Fruit fly (Drosophila melanogaster): ENCODE results near the gene CG17219.

Gene CG17219

DNA sequence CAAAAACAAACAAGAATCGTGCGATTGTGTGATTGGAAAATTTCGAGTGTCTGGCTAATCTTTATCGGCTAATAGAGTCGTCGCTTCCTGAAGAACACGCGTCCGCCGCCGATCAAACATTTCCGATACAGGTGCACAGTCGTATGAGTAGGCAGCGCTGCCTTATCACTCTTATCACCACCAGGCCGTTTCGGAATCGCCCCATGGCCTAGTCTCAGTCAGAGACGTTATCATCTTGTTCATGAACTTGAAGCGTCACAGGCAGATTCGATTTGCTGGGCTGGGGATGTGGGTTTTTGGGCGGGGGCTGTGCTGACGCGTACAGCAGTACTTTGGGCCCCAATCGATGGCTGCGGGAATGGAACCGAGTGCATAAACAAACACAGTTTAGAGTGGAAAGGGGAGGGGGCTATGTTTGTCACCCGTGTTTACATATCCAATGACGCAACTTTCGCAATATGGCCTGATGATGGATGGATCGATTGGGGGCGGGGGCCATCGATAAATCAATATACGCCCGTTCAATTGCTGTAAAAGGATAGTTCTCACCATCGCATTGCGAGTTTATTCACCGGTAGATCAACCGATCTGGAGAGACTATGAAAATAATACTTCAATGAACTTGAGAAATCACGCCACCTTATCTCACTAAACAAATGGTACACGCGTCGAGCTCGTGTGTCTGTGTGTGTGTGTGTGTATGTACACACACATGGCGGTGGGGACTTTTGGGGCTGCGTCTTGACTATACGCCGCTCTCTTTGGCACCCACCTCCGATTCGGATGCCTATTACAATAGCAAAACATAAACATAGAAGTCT lies 29.1 kb downstream of the CG17219 start (continued):
- TF ChIP-seq sd (tag; optimal IDR thresholded peaks at IDR 0.05) (peak; percentile 75), CG4820 (GFP tag; optimal IDR thresholded peaks at IDR 0.05) (no peak), Atf6 (GFP tag; IDR thresholded peaks at IDR 0.05) (no peak), hb (GFP tag; IDR thresholded peaks at IDR 0.05; ENCODE audit: partially characterized antibody) (no peak), sim (GFP tag; IDR thresholded peaks at IDR 0.05) (no peak), CG12236 (GFP tag; optimal IDR thresholded peaks at IDR 0.05) (no peak), Dek (tag; optimal IDR thresholded peaks at IDR 0.05) (peak; percentile 16), CG30431 (GFP tag; optimal IDR thresholded peaks at IDR 0.05) (no peak), CG7357 (GFP tag; IDR thresholded peaks at IDR 0.05) (no peak), zfh2 (GFP tag; optimal IDR thresholded peaks at IDR 0.05) (no peak), Ets97D (GFP tag; optimal IDR thresholded peaks at IDR 0.05) (no peak), CG15601 (tag; optimal IDR thresholded peaks at IDR 0.05) (no peak), dmrt11E (tag; optimal IDR thresholded peaks at IDR 0.05) (no peak), ftz-f1 (GFP tag; optimal IDR thresholded peaks at IDR 0.05) (peak; percentile 78), sr (GFP tag; IDR thresholded peaks at IDR 0.05) (no peak), nerfin-2 (GFP tag; IDR thresholded peaks at IDR 0.05; ENCODE audit: partially characterized antibody) (no peak), Hr3 (GFP tag; optimal IDR thresholded peaks at IDR 0.05) (no peak), insv (GFP tag; optimal IDR thresholded peaks at IDR 0.05) (no peak), corto (GFP tag; optimal IDR thresholded peaks at IDR 0.05) (no peak), CG6765 (GFP tag; optimal IDR thresholded peaks at IDR 0.05) (no peak), CG33213 (GFP tag; optimal IDR thresholded peaks at IDR 0.05) (no peak), CG9437 (GFP tag; optimal IDR thresholded peaks at IDR 0.05) (no peak), CG15696 (tag; optimal IDR thresholded peaks at IDR 0.05) (peak; percentile 2), Hr51 (GFP tag; optimal IDR thresholded peaks at IDR 0.05) (no peak), nau (GFP tag; optimal IDR thresholded peaks at IDR 0.05) (no peak), CG13123 (GFP tag; optimal IDR thresholded peaks at IDR 0.05) (no peak), Atf-2 (GFP tag; optimal IDR thresholded peaks at IDR 0.05) (no peak), ems (GFP tag; optimal IDR thresholded peaks at IDR 0.05) (no peak), lov (optimal IDR thresholded peaks at IDR 0.05) (no peak), lov (GFP tag; IDR thresholded peaks at IDR 0.05) (no peak), D (optimal IDR thresholded peaks at IDR 0.05) (no peak), D (GFP tag; optimal IDR thresholded peaks at IDR 0.05) (peak; percentile 0), Camta (GFP tag; optimal IDR thresholded peaks at IDR 0.05) (no peak), CG12219 (GFP tag; optimal IDR thresholded peaks at IDR 0.05) (no peak), CHES-1-like (GFP tag; optimal IDR thresholded peaks at IDR 0.05) (no peak), CG3163 (GFP tag; optimal IDR thresholded peaks at IDR 0.05) (no peak), ab (GFP tag; optimal IDR thresholded peaks at IDR 0.05) (no peak), CG11093 (GFP tag; IDR thresholded peaks at IDR 0.05) (no peak), CG4730 (GFP tag; IDR thresholded peaks at IDR 0.05) (no peak), CG31441 (GFP tag; IDR thresholded peaks at IDR 0.05) (no peak), CG1602 (GFP tag; optimal IDR thresholded peaks at IDR 0.05) (no peak), HHEX (GFP tag; optimal IDR thresholded peaks at IDR 0.05) (peak; percentile 33), mirr (GFP tag; optimal IDR thresholded peaks at IDR 0.05) (peak; percentile 94), twi (tag; optimal IDR thresholded peaks at IDR 0.05) (no peak), Hr78 (GFP tag; optimal IDR thresholded peaks at IDR 0.05) (peak in 1 of 2 experiments; percentile 40), tx (GFP tag; optimal IDR thresholded peaks at IDR 0.05) (no peak), CG30403 (GFP tag; optimal IDR thresholded peaks at IDR 0.05) (no peak), fru (optimal IDR thresholded peaks at IDR 0.05) (no peak), CG8359 (GFP tag; optimal IDR thresholded peaks at IDR 0.05; ENCODE audit: borderline replicate concordance) (no peak), CG6689 (GFP tag; IDR thresholded peaks at IDR 0.05) (0 out of 2 replicates have a peak, but pooled peaks have one; percentile 10)

Data from whole organism, embryonic.